Fruit fly (Drosophila melanogaster) whole organism, embryonic: ENCODE data around the gene CG6356.

Experiments used
- CG10462 ChIP-seq: fragments of 200-800 bp; sonication (Bioruptor generic); optimal IDR thresholded peaks from 2 replicates; lab custom pipeline; 2016; ENCODE audit warnings: missing biosample characterization, missing genetic modification characterization
- CG10959 ChIP-seq: fragments of 200-800 bp; sonication (Bioruptor generic); IDR thresholded peaks from 2 replicates; pipeline ENCODE4 v1.3.6; 2022; ENCODE audit warnings: missing biosample characterization, missing genetic modification characterization
- CG11504 ChIP-seq: fragments of 200-800 bp; sonication (Bioruptor generic); optimal IDR thresholded peaks from 3 replicates; lab custom pipeline; 2019; ENCODE audit warnings: missing biosample characterization, mild to moderate bottlenecking, missing genetic modification characterization, moderate library complexity
- CG12219 ChIP-seq: fragments of 200-800 bp; sonication (Bioruptor generic); optimal IDR thresholded peaks from 3 replicates; lab custom pipeline; 2018; ENCODE audit warnings: missing biosample characterization, mild to moderate bottlenecking, missing genetic modification characterization
- CG14014 ChIP-seq: fragments of 200-800 bp; sonication (Bioruptor generic); IDR thresholded peaks from 2 replicates; pipeline ENCODE4 v1.3.6; 2022; ENCODE audit warnings: missing biosample characterization, missing genetic modification characterization
- CG15269 ChIP-seq: fragments of 200-800 bp; sonication (Bioruptor generic); optimal IDR thresholded peaks from 2 replicates; lab custom pipeline; 2018; ENCODE audit warnings: missing biosample characterization, mild to moderate bottlenecking, missing genetic modification characterization, moderate library complexity
- CG17328 ChIP-seq: fragments of 200-800 bp; sonication (Bioruptor generic); IDR thresholded peaks from 2 replicates; pipeline ENCODE4 v1.3.6; 2022; ENCODE audit warnings: missing biosample characterization, missing genetic modification characterization
- CG1792 ChIP-seq: fragments of 200-800 bp; sonication (Bioruptor generic); optimal IDR thresholded peaks from 2 replicates; lab custom pipeline; 2016; ENCODE audit warnings: missing biosample characterization, missing genetic modification characterization
- CG2199 ChIP-seq: fragments of 200-800 bp; sonication (Bioruptor generic); IDR thresholded peaks from 3 replicates; pipeline ENCODE4 v1.3.6; 2022; ENCODE audit warnings: missing biosample characterization, missing genetic modification characterization
- CG2712 ChIP-seq: fragments of 200-800 bp; optimal IDR thresholded peaks from 3 replicates; lab custom pipeline; 2019; ENCODE audit warnings: missing biosample characterization, mild to moderate bottlenecking, missing genetic modification characterization, moderate library complexity
- CG30431 ChIP-seq: fragments of 200-800 bp; sonication (Bioruptor generic); optimal IDR thresholded peaks from 2 replicates; lab custom pipeline; 2017; ENCODE audit warnings: missing biosample characterization, missing genetic modification characterization
- CG3065 ChIP-seq: fragments of 200-800 bp; sonication (Bioruptor generic); optimal IDR thresholded peaks from 2 replicates; lab custom pipeline; 2016; ENCODE audit warnings: missing biosample characterization, missing genetic modification characterization
- CG3726 ChIP-seq: fragments of 200-800 bp; sonication (Bioruptor generic); IDR thresholded peaks from 3 replicates; pipeline ENCODE4, ENCODE4 v1.3.6; 2022; ENCODE audit warnings: missing biosample characterization, missing genetic modification characterization
- CG4282 ChIP-seq: fragments of 200-800 bp; sonication (Bioruptor generic); optimal IDR thresholded peaks from 2 replicates; lab custom pipeline; 2016; ENCODE audit warnings: missing biosample characterization, missing genetic modification characterization
- CG4328 ChIP-seq: fragments of 200-800 bp; sonication (Bioruptor generic); optimal IDR thresholded peaks from 3 replicates; lab custom pipeline; 2017; ENCODE audit warnings: missing biosample characterization, missing genetic modification reagents, missing genetic modification characterization
- CG4424 ChIP-seq: fragments of 200-800 bp; sonication (Bioruptor generic); optimal IDR thresholded peaks from 3 replicates; lab custom pipeline; 2016; ENCODE audit warnings: missing biosample characterization, missing genetic modification characterization
- CG6683 ChIP-seq: fragments of 200-800 bp; sonication (Bioruptor generic); optimal IDR thresholded peaks from 2 replicates; lab custom pipeline; 2017; ENCODE audit warnings: missing biosample characterization, mild to moderate bottlenecking, missing genetic modification characterization, missing genetic modification reagents
- CG7963 ChIP-seq: fragments of 200-800 bp; sonication (Bioruptor generic); IDR thresholded peaks from 3 replicates; pipeline ENCODE4 v1.3.6; 2022; ENCODE audit warnings: missing biosample characterization, missing genetic modification characterization; ENCODE audit not compliant: partially characterized antibody
- CG8924 ChIP-seq: fragments of 200-800 bp; optimal IDR thresholded peaks from 3 replicates; lab custom pipeline; 2019; ENCODE audit warnings: missing biosample characterization, mild to moderate bottlenecking, missing genetic modification characterization, moderate library complexity
- CG8944 ChIP-seq: fragments of 200-800 bp; sonication (Bioruptor generic); optimal IDR thresholded peaks from 3 replicates; lab custom pipeline; 2016; ENCODE audit warnings: missing biosample characterization, missing genetic modification characterization
- CG9609 ChIP-seq: fragments of 200-800 bp; sonication (Bioruptor generic); optimal IDR thresholded peaks from 3 replicates; lab custom pipeline; 2016; ENCODE audit warnings: missing biosample characterization, missing genetic modification characterization
- Chrac-16 ChIP-seq: fragments of 200-800 bp; sonication (Bioruptor generic); optimal IDR thresholded peaks from 3 replicates; lab custom pipeline; 2016; ENCODE audit warnings: missing biosample characterization, missing genetic modification characterization
- Doc2 ChIP-seq: fragments of 200-800 bp; sonication (Bioruptor generic); IDR thresholded peaks from 2 replicates; pipeline ENCODE4 v1.3.6; 2022; ENCODE audit warnings: missing biosample characterization, missing genetic modification characterization
- Ets97D ChIP-seq: fragments of 200-800 bp; sonication (Bioruptor generic); optimal IDR thresholded peaks from 3 replicates; lab custom pipeline; 2016; ENCODE audit warnings: missing biosample characterization, missing genetic modification characterization
- Fer3 ChIP-seq: fragments of 200-800 bp; sonication (Bioruptor generic); optimal IDR thresholded peaks from 2 replicates; lab custom pipeline; 2018; ENCODE audit warnings: missing biosample characterization, mild to moderate bottlenecking, missing genetic modification characterization, moderate library complexity
- HLH3B ChIP-seq: fragments of 200-800 bp; sonication (Bioruptor generic); IDR thresholded peaks from 2 replicates; pipeline ENCODE4 v1.3.6; 2022; ENCODE audit warnings: missing biosample characterization, missing genetic modification characterization
- HLHmδ ChIP-seq: fragments of 200-800 bp; sonication (Bioruptor generic); optimal IDR thresholded peaks from 2 replicates; lab custom pipeline; 2018; ENCODE audit warnings: missing biosample characterization, mild to moderate bottlenecking, missing genetic modification characterization, moderate library complexity
- Mrtf ChIP-seq: fragments of 200-800 bp; sonication (Bioruptor generic); IDR thresholded peaks from 3 replicates; pipeline ENCODE4 v1.3.6; 2022; ENCODE audit warnings: missing biosample characterization, missing genetic modification characterization
- Nf-YA ChIP-seq: fragments of 200-800 bp; sonication (Bioruptor generic); IDR thresholded peaks from 2 replicates; pipeline ENCODE4 v1.3.6; 2022; ENCODE audit warnings: missing biosample characterization, missing genetic modification characterization
- Oli ChIP-seq: fragments of 200-800 bp; sonication (Bioruptor generic); optimal IDR thresholded peaks from 2 replicates; lab custom pipeline; 2018; ENCODE audit warnings: missing biosample characterization, mild to moderate bottlenecking, missing genetic modification characterization, moderate library complexity
- Ptx1 ChIP-seq: fragments of 200-800 bp; sonication (Bioruptor generic); IDR thresholded peaks from 2 replicates; pipeline ENCODE4 v1.3.6; 2022; ENCODE audit warnings: missing biosample characterization, missing genetic modification characterization
- Sox100B ChIP-seq: fragments of 200-800 bp; sonication (Bioruptor generic); optimal IDR thresholded peaks from 3 replicates; lab custom pipeline; 2018; ENCODE audit warnings: missing biosample characterization, mild to moderate bottlenecking, missing genetic modification characterization
- Sox102F ChIP-seq: fragments of 200-800 bp; sonication (Bioruptor generic); optimal IDR thresholded peaks from 2 replicates; lab custom pipeline; 2018; ENCODE audit warnings: missing biosample characterization, mild to moderate bottlenecking, missing genetic modification characterization, moderate library complexity
- Sry-δ ChIP-seq: fragments of 200-800 bp; sonication (Bioruptor generic); optimal IDR thresholded peaks from 2 replicates; lab custom pipeline; 2016; ENCODE audit warnings: missing biosample characterization, missing genetic modification characterization
- Trl ChIP-seq, 3 experiments: fragments of >200 bp in 2 of 3; fragments of 200-800 bp in 1 of 3; sonication (Bioruptor generic) in 1 of 3; optimal IDR thresholded peaks; 2 replicates in 1 of 3; 3 replicates in 2 of 3; lab custom pipeline; 2016 to 2017; ENCODE audit warnings: missing biosample characterization in 1 of 3, missing genetic modification characterization in 1 of 3
- amos ChIP-seq: fragments of 200-800 bp; sonication (Bioruptor generic); IDR thresholded peaks from 2 replicates; pipeline ENCODE4 v1.3.6; 2022; ENCODE audit warnings: missing biosample characterization, missing genetic modification characterization; ENCODE audit not compliant: partially characterized antibody
- chm ChIP-seq: fragments of 200-800 bp; sonication (Bioruptor generic); IDR thresholded peaks from 2 replicates; pipeline ENCODE4 v1.3.6; 2022; ENCODE audit warnings: missing biosample characterization, missing genetic modification characterization
- crc ChIP-seq: fragments of 200-800 bp; sonication (Bioruptor generic); optimal IDR thresholded peaks from 2 replicates; lab custom pipeline; 2016; ENCODE audit warnings: missing biosample characterization, missing genetic modification characterization
- cwo ChIP-seq: fragments of 200-800 bp; sonication (Bioruptor generic); optimal IDR thresholded peaks from 3 replicates; lab custom pipeline; 2017; ENCODE audit warnings: missing biosample characterization, missing genetic modification characterization, mild to moderate bottlenecking, moderate library complexity, missing genetic modification reagents
- dmrt11E ChIP-seq: fragments of 200-800 bp; sonication (Bioruptor generic); optimal IDR thresholded peaks from 3 replicates; lab custom pipeline; 2018; ENCODE audit warnings: missing biosample characterization, mild to moderate bottlenecking, missing genetic modification characterization, moderate library complexity
- ham ChIP-seq: fragments of 200-800 bp; sonication (Bioruptor generic); IDR thresholded peaks from 2 replicates; pipeline ENCODE4 v1.3.6; 2022; ENCODE audit warnings: missing biosample characterization, missing genetic modification characterization
- lov ChIP-seq, 2 experiments: fragments of 200-800 bp in 1 of 2; fragments of >200 bp in 1 of 2; sonication (Bioruptor generic) in 1 of 2; IDR thresholded peaks in 1 of 2; optimal IDR thresholded peaks in 1 of 2; 2 replicates in 1 of 2; 3 replicates in 1 of 2; pipeline versions ENCODE4 v1.3.6 to Lab custom; 2017 to 2022; ENCODE audit warnings: missing biosample characterization in 1 of 2, missing genetic modification characterization in 1 of 2
- pnt ChIP-seq: fragments of 200-800 bp; sonication (Bioruptor generic); optimal IDR thresholded peaks from 3 replicates; lab custom pipeline; 2016; ENCODE audit warnings: missing biosample characterization, missing genetic modification characterization
- run ChIP-seq: fragments of 200-800 bp; sonication (Bioruptor generic); optimal IDR thresholded peaks from 3 replicates; lab custom pipeline; 2018; ENCODE audit warnings: missing biosample characterization, mild to moderate bottlenecking, missing genetic modification characterization
- sens-2 ChIP-seq: fragments of 200-800 bp; sonication (Bioruptor generic); IDR thresholded peaks from 2 replicates; pipeline ENCODE4 v1.3.6; 2022; ENCODE audit warnings: missing biosample characterization, missing genetic modification characterization
- sob ChIP-seq: fragments of 200-800 bp; sonication (Bioruptor generic); IDR thresholded peaks from 2 replicates; pipeline ENCODE4 v1.3.6; 2022; ENCODE audit warnings: missing biosample characterization, missing genetic modification characterization
- sqz ChIP-seq: fragments of 200-800 bp; sonication (Bioruptor generic); optimal IDR thresholded peaks from 3 replicates; lab custom pipeline; 2018; ENCODE audit warnings: missing biosample characterization, mild to moderate bottlenecking, missing genetic modification characterization
- tup ChIP-seq: fragments of 200-800 bp; sonication (Bioruptor generic); optimal IDR thresholded peaks from 2 replicates; lab custom pipeline; 2016; ENCODE audit warnings: missing biosample characterization, mild to moderate bottlenecking, missing genetic modification characterization, moderate library complexity
- zen ChIP-seq: fragments of 200-800 bp; sonication (Bioruptor generic); optimal IDR thresholded peaks from 3 replicates; lab custom pipeline; 2018; ENCODE audit warnings: missing biosample characterization, mild to moderate bottlenecking, missing genetic modification characterization, moderate library complexity

CG6356 gene

dm6 chr3R:24333182-24333808 is 49.5 kb downstream of the CG6356 start, which contains the start of the genes Rrp5 and Dis3:
Gene Rrp5, minus strand, starts transcription at chr3R:24333316.
Gene Dis3, plus strand, starts transcription at chr3R:24333433.
- no peak for TF ChIP-seq CG4282 (GFP tag; lab: Kevin White, UChicago)
- TF ChIP-seq CG2712: no peak
- no peak for TF ChIP-seq ham (GFP tag; lab: Robert Waterston, UW)
- TF ChIP-seq CG1792 (GFP tag; lab: Kevin White, UChicago): peak; percentile 96
- no peak for TF ChIP-seq run (tag; lab: Kevin White, UChicago)
- TF ChIP-seq CG7963: no peak
- no peak for TF ChIP-seq tup (GFP tag; lab: Kevin White, UChicago)
- no peak for TF ChIP-seq Doc2 (GFP tag; lab: Robert Waterston, UW)
- TF ChIP-seq CG12219 (GFP tag; lab: Kevin White, UChicago): no peak
- no peak for TF ChIP-seq pnt (GFP tag; lab: Kevin White, UChicago)
- no peak for TF ChIP-seq CG3726
- TF ChIP-seq CG8944 (GFP tag; lab: Kevin White, UChicago): peak; percentile 22
- no peak for TF ChIP-seq lov (optimal IDR thresholded peaks at IDR 0.05; lab: Kevin White, UChicago)
- 0 out of 3 replicates have a peak, but pooled peaks have one; percentile 4 for TF ChIP-seq lov (GFP tag; IDR thresholded peaks at IDR 0.05; lab: Robert Waterston, UW)
- TF ChIP-seq HLHmδ (GFP tag; lab: Kevin White, UChicago): no peak
- no peak for TF ChIP-seq Fer3 (tag; lab: Kevin White, UChicago)
- no peak for TF ChIP-seq CG10462 (GFP tag; lab: Kevin White, UChicago)
- TF ChIP-seq CG2199: no peak; the same call in 2 of the 3 replicates
- peak; percentile 81 for TF ChIP-seq Ets97D (GFP tag; lab: Kevin White, UChicago)
- TF ChIP-seq dmrt11E: no peak
- TF ChIP-seq CG4424 (GFP tag; lab: Kevin White, UChicago): no peak
- TF ChIP-seq CG6683: no peak
- TF ChIP-seq CG14014: peak; percentile 38; the same call in 1 of the 2 replicates
- TF ChIP-seq cwo (GFP tag; lab: Kevin White, UChicago): peak; percentile 87
- TF ChIP-seq CG9609: peak; percentile 65
- no peak for TF ChIP-seq CG4328 (GFP tag; lab: Kevin White, UChicago)
- TF ChIP-seq CG10959 (GFP tag; lab: Robert Waterston, UW): peak; percentile 18; the same call in 1 of the 2 replicates
- TF ChIP-seq Sry-δ (GFP tag; lab: Kevin White, UChicago): peak; percentile 65
- TF ChIP-seq sqz (GFP tag; lab: Kevin White, UChicago): no peak
- TF ChIP-seq chm (GFP tag; lab: Robert Waterston, UW): peak; percentile 44
- no peak for TF ChIP-seq Sox100B (GFP tag; lab: Kevin White, UChicago)
- TF ChIP-seq crc: no peak
- no peak for TF ChIP-seq Trl (optimal IDR thresholded peaks at IDR 0.05; lab: Kevin White, UChicago)
- TF ChIP-seq Trl (GFP tag; optimal IDR thresholded peaks at IDR 0.05; lab: Kevin White, UChicago): no peak
- TF ChIP-seq CG11504 (tag; lab: Kevin White, UChicago): no peak
- no peak for TF ChIP-seq Chrac-16 (GFP tag; lab: Kevin White, UChicago)
- TF ChIP-seq CG15269 (tag; lab: Kevin White, UChicago): no peak
- peak; percentile 45; the same call in 1 of the 2 replicates for TF ChIP-seq Ptx1 (GFP tag; lab: Robert Waterston, UW)
- peak; percentile 42; the same call in 1 of the 3 replicates for TF ChIP-seq Mrtf (GFP tag; lab: Robert Waterston, UW)
- no peak for TF ChIP-seq CG8924
- no peak for TF ChIP-seq HLH3B (GFP tag; lab: Robert Waterston, UW)
- TF ChIP-seq amos (GFP tag; lab: Robert Waterston, UW): peak; percentile 58
- no peak for TF ChIP-seq CG30431 (GFP tag; lab: Kevin White, UChicago)
- no peak for TF ChIP-seq Oli (tag; lab: Kevin White, UChicago)
- no peak for TF ChIP-seq CG3065
- TF ChIP-seq sob (GFP tag; lab: Robert Waterston, UW): peak; percentile 77
- peak; percentile 52 for TF ChIP-seq sens-2 (GFP tag; lab: Robert Waterston, UW)
- no peak for TF ChIP-seq Nf-YA (GFP tag; lab: Robert Waterston, UW)
- no peak for TF ChIP-seq Sox102F (GFP tag; lab: Kevin White, UChicago)
- TF ChIP-seq zen (tag; lab: Kevin White, UChicago): no peak
- TF ChIP-seq CG17328 (GFP tag; lab: Robert Waterston, UW): peak; percentile 46; the same call in 1 of the 2 replicates
